Fruit fly (Drosophila melanogaster) Kc167 (cell line): ENCODE results near the gene Shawn.

Source experiments
- Myc ChIP-seq: fragments of >200 bp; optimal IDR thresholded peaks from 2 replicates; lab custom pipeline; 2017; ENCODE audit warnings: missing external identifiers
- Sin3A ChIP-seq: fragments of >200 bp; optimal IDR thresholded peaks from 2 replicates; lab custom pipeline; 2018; ENCODE audit warnings: missing external identifiers
- h ChIP-seq: fragments of >200 bp; optimal IDR thresholded peaks from 3 replicates; lab custom pipeline; 2018; ENCODE audit warnings: missing external identifiers
- insv ChIP-seq: fragments of >200 bp; optimal IDR thresholded peaks from 3 replicates; lab custom pipeline; 2018; ENCODE audit warnings: missing external identifiers
- psq ChIP-seq: fragments of >200 bp; optimal IDR thresholded peaks from 2 replicates; lab custom pipeline; 2017; ENCODE audit warnings: missing external identifiers
- ttk ChIP-seq: sonication (Bioruptor generic); optimal IDR thresholded peaks from 2 replicates; lab custom pipeline; 2017; ENCODE audit warnings: missing external identifiers

Gene Shawn

DNA sequence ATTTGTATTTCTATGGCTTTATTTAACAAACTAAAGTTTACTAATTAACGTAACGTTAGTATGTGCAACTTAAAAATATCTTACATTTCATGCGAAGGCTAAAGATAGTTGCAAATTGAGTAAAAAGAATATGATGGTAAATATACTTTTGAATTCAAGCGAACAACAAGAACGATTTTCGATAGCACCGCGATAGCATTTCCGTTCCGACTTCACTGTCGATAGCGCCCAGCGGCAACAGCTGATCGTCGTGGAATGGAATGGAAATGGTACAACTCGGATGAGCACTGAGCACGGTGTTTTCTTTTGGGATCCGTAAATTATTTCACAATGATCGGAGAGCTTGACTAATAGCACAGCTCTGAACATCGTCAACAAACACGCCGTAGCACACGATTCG is 2.1 kb downstream of the Shawn start:
- TF ChIP-seq Myc (lab: Kevin White, UChicago): no peak
- TF ChIP-seq ttk (lab: Kevin White, UChicago): no peak
- no peak for TF ChIP-seq psq (lab: Kevin White, UChicago)
- TF ChIP-seq Sin3A: no peak
- no peak for TF ChIP-seq insv
- TF ChIP-seq h (lab: Kevin White, UChicago): no peak

DNA sequence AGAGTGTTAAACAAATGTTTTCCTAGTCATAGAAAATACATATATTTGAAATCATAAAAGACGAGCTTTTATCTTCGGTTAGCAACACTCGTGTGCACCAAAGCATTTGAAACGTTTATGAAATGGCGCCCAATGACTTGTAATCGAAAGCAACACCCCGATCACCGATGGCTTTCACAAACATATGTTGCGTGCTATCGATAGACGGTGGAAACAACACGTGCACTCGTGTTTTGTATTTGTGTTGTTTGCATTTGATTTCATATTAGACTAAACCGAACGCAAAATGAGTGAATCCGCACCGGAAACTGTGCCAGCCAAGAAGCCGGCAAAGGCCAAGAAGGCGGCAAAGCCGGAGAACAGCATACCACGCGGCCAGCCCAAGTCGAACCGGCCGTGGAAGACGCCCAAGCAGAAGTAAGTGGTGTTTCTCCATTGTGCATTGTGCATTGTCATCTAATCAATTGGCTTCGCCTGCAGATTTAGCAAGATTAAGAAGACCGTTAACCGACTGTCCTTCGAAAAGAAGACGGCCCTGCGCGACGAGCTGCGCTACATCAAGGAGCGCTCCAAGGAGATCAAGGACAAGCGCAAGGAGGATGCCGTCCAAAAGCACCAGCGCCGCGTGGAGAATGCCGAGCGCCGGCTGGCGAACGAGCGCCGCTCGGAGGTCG is 4.8 kb downstream of the Shawn start, which contains the start of gene CG14210:
CG14210 (plus strand) TSS at position 207 of the 674 bp plus-strand sequence.
- TF ChIP-seq Sin3A (no peak), Myc (lab: Kevin White, UChicago) (no peak), psq (lab: Kevin White, UChicago) (no peak), h (lab: Kevin White, UChicago) (no peak), insv (no peak)

DNA sequence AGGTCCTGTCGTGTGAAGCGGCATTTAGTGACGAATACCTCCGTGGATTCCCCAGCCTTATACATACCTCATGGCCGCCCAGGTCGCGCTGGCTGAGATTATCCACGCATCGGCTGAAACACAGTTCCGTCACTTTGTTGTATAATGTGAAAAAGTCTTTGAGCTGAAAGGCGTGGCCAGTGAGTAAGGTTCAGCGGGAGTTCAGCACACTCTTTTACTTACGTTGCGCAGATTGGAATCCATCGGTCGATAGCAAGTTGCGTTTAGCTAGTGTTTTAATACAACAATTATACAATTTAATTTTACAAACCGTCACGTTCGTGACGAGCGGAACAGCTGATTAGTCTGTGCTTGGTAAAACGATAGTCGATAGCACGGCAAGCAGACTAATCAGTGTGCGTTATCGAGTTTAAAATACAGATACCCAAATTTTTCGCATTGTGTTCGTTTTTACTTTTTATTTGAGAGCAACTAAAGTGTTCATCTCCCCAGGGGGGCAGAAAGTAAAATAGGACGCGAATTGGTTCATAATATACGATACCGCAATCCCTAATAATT is 6.9 kb downstream of the Shawn start, which contains the start of the genes Pstk and Tim9b:
Pstk (minus strand) TSS at position 355 of the 558 bp plus-strand sequence.
Tim9b (minus strand) TSS at position 355 of the 558 bp plus-strand sequence.
- no peak for TF ChIP-seq psq (lab: Kevin White, UChicago)
- no peak for TF ChIP-seq Sin3A

DNA sequence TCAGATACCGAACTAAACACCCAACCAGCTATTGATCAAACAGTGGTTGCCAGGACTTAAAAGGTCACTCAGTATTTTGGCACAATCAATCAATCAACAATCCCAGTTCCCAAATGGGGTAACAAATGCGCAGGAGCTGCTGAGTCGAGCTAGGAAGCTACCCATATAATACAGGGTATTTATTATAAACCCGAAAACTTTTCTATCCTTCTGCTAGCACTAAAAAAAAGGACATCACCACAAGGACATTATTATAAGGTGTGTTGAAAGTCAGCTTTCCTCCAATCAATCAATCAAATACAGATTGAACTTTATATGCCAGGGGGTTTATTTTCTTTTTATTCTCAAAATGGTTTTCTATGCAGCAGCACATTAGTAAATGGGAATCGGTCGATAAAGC is 9.8 kb downstream of the Shawn start, which contains the start of gene CG14221:
CG14221 (minus strand) TSS at position 101 of the 400 bp plus-strand sequence.
- TF ChIP-seq Myc (lab: Kevin White, UChicago): no peak
- TF ChIP-seq ttk (lab: Kevin White, UChicago): no peak
- no peak for TF ChIP-seq psq (lab: Kevin White, UChicago)
- TF ChIP-seq h (lab: Kevin White, UChicago): no peak
- TF ChIP-seq insv: no peak
- TF ChIP-seq Sin3A: no peak

DNA sequence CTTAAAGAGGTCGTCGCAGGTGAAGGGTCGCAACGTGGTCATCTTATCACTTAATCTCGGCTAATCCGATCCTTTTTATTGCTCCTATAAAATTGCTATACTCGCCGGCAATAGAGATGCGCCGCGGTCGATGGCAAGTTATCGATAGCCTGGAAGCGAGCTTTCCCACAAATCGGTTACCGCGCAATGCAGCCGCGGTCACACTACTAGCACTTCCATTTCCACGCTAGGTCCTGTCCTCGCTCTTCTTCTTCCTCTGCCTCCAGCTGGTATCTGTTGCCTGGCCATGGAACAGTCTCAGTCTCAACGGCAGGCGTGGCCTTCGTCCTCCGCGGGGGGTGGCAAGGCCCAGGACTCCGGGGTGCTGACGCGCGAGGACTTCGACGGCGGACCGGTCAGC is 11.6 kb downstream of the Shawn start, which contains the start of the genes Naa20A and MKP-4:
Naa20A (minus strand) TSS at position 151 of the 400 bp plus-strand sequence.
MKP-4 (plus strand) TSS at position 191 of the 400 bp plus-strand sequence.
- TF ChIP-seq insv (no peak), Sin3A (no peak), ttk (lab: Kevin White, UChicago) (no peak), Myc (lab: Kevin White, UChicago) (no peak), psq (lab: Kevin White, UChicago) (no peak), h (lab: Kevin White, UChicago) (no peak)

DNA sequence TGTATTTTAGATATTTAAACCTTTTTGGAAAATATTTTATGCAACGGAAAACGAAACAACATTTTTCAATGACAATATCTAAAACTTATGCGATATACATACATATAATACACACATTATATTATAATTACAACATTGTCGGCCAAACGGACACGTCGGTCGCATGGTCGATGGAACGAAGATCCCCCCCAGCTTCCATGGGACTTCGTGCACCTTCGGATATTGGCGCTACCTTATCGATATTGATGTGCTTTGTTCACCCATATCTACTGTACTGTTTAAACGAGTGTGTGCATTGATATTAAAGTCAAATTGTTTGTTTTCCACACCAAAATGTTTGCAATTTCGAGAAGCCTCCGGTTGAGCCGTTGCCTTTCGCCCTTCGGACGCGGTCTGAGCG is 14.1 kb downstream of the Shawn start, which contains the start of gene CG14212:
CG14212 (plus strand) TSS at position 301 of the 400 bp plus-strand sequence.
- TF ChIP-seq Sin3A: no peak

DNA sequence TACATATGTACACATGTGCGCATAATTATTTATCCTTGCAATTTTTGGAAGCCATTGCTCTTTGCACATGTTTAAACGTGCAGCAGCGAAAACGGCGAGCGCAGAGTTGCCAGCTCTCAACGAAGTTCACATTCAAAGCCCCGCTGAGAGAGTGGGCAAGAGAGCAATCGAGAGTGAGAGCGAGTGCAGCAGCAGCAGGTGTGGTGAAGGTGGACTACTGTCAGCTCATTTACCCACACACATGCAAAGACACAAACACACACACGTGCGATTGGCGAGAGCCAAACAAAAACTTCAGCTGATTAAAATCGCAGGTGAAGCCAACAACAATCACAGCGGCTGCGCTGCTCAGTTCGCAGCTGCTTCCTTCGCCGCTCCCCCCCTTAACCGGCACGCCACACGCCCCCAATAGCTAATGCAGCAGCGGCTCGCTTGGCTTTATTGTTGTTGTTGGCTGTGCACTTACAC is 20.1 kb downstream of the Shawn start:
- TF ChIP-seq psq (lab: Kevin White, UChicago): no peak
- TF ChIP-seq insv: no peak
- no peak for TF ChIP-seq Sin3A
- TF ChIP-seq h (lab: Kevin White, UChicago): no peak
- no peak for TF ChIP-seq ttk (lab: Kevin White, UChicago)
- no peak for TF ChIP-seq Myc (lab: Kevin White, UChicago)

DNA sequence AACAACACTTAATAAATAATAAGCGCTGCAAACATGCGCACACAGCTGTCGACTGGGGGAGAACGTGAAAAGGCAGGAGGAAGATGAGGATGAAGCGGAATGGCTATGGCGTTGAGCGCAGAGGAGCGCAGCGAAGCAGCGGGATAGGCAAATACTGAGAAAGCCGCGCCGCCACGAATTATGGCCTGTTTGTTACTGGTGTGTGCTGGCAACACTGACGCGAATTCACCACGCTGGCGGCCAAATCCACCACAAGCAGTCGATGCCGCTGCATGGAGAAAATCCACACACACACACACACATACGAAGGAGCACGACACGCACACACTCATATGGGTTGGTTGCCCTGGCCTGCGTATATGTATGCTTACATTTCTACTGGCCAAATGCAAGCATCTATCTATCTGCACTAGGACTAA is 25.7 kb downstream of the Shawn start:
- no peak for TF ChIP-seq psq (lab: Kevin White, UChicago)
- no peak for TF ChIP-seq Myc (lab: Kevin White, UChicago)
- no peak for TF ChIP-seq insv
- no peak for TF ChIP-seq Sin3A
- no peak for TF ChIP-seq ttk (lab: Kevin White, UChicago)

DNA sequence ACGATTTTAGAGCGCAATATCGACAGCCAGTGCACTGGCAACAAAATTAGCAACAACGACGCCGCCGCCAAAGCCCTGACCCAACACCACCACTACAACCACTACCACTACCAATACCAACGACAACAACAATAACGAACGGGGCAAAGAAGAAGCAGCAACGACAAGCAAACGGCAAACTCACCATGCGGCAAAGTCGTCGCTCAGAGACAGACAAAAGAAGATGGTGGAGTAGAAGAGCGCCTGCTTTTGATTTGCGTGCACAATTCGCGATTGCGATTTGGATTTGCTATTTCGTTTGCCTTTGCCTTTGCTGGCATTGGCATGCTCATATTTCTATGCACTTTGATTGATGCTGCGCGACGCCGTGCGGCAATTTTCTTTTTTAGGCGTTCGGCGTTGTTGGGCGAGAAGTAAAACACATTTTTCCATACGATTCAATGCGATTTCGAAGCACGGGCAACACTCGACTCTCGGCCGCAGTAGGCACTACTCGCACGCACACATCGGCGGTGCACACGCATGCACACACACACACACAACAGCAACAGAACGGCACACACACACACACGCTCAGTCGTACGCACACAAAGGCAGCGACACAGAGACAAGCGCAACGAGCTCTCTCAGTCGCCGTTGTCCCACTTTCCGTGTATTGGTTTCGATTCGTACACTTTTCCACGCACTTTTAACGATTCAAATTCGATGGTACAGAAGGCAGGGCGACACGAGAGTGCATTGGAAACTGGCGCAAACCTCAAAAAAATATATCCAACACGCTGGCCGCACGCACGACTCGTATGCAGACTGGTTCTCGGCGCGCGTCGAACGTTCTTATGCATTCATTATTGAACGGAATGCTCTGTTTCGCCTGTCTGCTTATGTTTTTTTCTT is 26.4 kb downstream of the Shawn start:
- TF ChIP-seq h (lab: Kevin White, UChicago) (no peak), Sin3A (no peak), ttk (lab: Kevin White, UChicago) (no peak), insv (no peak), Myc (lab: Kevin White, UChicago) (no peak), psq (lab: Kevin White, UChicago) (no peak)

DNA sequence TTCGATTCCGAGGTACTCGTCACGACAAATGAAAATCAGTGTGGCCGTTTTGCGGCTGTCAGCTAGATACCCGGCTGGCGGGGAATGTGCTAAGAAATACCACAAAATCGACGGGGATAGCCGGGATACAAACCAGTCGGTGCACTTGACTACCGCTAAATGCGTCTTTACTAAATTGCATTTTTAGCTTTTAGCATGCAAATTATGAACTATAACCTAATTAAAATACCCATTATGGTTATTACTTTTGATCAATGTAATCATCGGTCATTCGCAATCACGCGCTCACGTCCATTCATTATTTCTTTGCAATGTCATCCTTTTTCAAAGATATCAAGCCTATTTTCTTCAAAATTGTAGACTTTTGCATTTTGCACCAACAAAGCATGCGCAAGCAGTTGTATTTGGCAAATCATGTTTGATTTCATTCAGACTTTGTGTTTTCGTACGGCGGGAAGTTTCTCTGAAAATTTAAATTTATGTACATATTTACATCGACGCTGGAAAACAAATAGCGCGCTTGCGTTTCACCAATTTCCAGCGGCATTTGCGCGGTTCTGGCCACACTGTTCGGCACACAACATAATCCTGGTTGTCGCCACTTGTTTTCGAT is 27.1 kb downstream of the Shawn start, which contains the start of gene Rcd-1:
Rcd-1 (plus strand) TSS at position 440 of the 613 bp plus-strand sequence.
- no peak for TF ChIP-seq insv
- no peak for TF ChIP-seq Sin3A
- no peak for TF ChIP-seq h (lab: Kevin White, UChicago)
- no peak for TF ChIP-seq Myc (lab: Kevin White, UChicago)
- TF ChIP-seq ttk (lab: Kevin White, UChicago): no peak
- no peak for TF ChIP-seq psq (lab: Kevin White, UChicago)

DNA sequence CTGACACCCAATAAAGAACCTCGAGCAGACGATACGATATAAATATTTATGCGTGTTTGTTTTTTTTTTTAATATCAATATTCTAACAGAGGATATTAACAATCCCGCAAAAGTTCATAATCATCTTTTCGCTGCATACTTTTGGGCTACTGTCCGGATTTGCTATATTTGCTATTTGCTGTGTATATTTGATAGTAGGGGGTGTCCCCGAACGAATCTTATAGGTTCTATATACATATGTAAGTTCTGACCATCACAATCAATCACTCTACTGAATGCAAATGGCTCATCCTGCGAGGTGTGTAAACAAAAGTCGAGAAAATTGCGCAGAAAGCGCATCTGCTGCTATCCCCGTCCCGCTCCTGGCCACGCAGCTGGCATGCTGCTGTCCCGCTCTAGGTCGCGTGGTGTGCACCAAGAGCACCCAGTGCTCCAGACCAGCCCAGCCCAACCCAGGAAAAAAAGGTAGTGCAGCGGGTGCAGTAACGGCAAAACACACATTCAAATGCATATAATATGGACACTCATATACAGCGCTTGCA is 29.5 kb downstream of the Shawn start:
- no peak for TF ChIP-seq ttk (lab: Kevin White, UChicago)
- TF ChIP-seq Myc (lab: Kevin White, UChicago): no peak
